Worm (Caenorhabditis elegans) whole organism, L2 larva: Measurements from ENCODE around the gene ldh-1.

Source experiments
- C34F6.9 ChIP-seq: fragments of 150-350 bp; optimal IDR thresholded peaks from 2 replicates; lab custom pipeline; 2014; ENCODE audit warnings: missing biosample characterization, missing genetic modification characterization
- aly-2 ChIP-seq: fragments of 150-350 bp; optimal IDR thresholded peaks from 2 replicates; lab custom pipeline; 2014; ENCODE audit warnings: missing biosample characterization, missing genetic modification characterization
- crh-2 ChIP-seq: sonication (generic microtip); optimal IDR thresholded peaks from 2 replicates; lab custom pipeline; 2017; ENCODE audit warnings: missing biosample characterization, missing genetic modification characterization
- lin-39 ChIP-seq: fragments of 150-350 bp; optimal IDR thresholded peaks from 2 replicates; lab custom pipeline; 2014; ENCODE audit warnings: missing biosample characterization, missing genetic modification reagents, missing genetic modification characterization
- nhr-6 ChIP-seq: fragments of 150-350 bp; optimal IDR thresholded peaks from 2 replicates; lab custom pipeline; 2014; ENCODE audit warnings: missing biosample characterization, missing genetic modification characterization
- sem-4 ChIP-seq: fragments of 150-350 bp; optimal IDR thresholded peaks from 2 replicates; lab custom pipeline; 2014; ENCODE audit warnings: missing biosample characterization, missing genetic modification reagents, missing genetic modification characterization
- sma-9 ChIP-seq, 2 experiments: fragments of 150-350 bp in 1 of 2; sonication (generic microtip) in 1 of 2; optimal IDR thresholded peaks; 2 replicates each; lab custom pipeline; 2014 to 2016; ENCODE audit warnings: missing genetic modification characterization in 2 of 2, mild to moderate bottlenecking in 1 of 2, missing biosample characterization in 1 of 2, missing compliant biosample characterization in 1 of 2, missing genetic modification reagents in 1 of 2, moderate library complexity in 1 of 2
- zag-1 ChIP-seq: fragments of 150-350 bp; optimal IDR thresholded peaks from 2 replicates; lab custom pipeline; 2014; ENCODE audit warnings: missing biosample characterization, missing genetic modification characterization

The ldh-1 gene

DNA sequence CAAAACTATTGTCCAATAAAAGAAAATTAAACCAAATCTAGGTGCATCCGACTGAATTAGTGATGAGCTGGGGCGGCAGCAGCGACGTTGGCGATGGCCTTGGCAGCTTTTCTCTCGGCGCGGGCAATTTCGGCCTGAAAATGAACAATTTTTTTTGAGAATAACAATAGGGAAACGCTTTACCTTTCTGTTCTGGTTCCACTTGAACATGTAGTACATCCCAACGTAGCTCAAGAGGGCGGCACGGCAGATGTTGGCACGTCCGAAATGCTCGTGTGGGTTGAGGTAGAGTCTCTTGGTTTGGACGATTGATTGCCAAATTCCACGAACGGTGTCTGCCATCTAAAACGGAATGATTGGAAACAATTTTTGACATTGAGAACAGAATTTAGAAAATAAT lies 50.2 kb downstream of the ldh-1 start, which contains the start of gene F44E5.1:
F44E5.1 (minus strand) TSS at position 342 of the 400 bp plus-strand sequence.
- TF ChIP-seq sma-9 (GFP tag; optimal IDR thresholded peaks at IDR 0.05; lab: Kevin White, UChicago), result no peak
- no peak for TF ChIP-seq sma-9 (tag; optimal IDR thresholded peaks at IDR 0.05; lab: Kevin White, UChicago)
- TF ChIP-seq nhr-6, result no peak
- TF ChIP-seq lin-39 (tag; lab: Kevin White, UChicago), result no peak
- no peak for TF ChIP-seq sem-4 (tag; lab: Kevin White, UChicago)
- TF ChIP-seq zag-1 (tag; lab: Kevin White, UChicago), result no peak
- TF ChIP-seq crh-2 (tag; lab: Kevin White, UChicago), result no peak
- no peak for TF ChIP-seq C34F6.9 (tag; lab: Kevin White, UChicago)
- no peak for TF ChIP-seq aly-2 (tag; lab: Kevin White, UChicago)
